Worm (Caenorhabditis elegans) whole organism, young adult: ENCODE data around the gene R04B3.2.

Experiments
- F22D6.2 ChIP-seq: sonication (generic microtip); optimal IDR thresholded peaks from 2 replicates; lab custom pipeline; 2016; ENCODE audit warnings: mild to moderate bottlenecking, missing genetic modification characterization, missing compliant biosample characterization
- ccch-3 ChIP-seq: fragments of 200-800 bp; sonication (Bioruptor generic); optimal IDR thresholded peaks from 2 replicates; lab custom pipeline; 2018; ENCODE audit warnings: mild to moderate bottlenecking, missing genetic modification characterization, missing compliant biosample characterization
- hlh-26 ChIP-seq: fragments of 200-800 bp; sonication (Bioruptor generic); conservative IDR thresholded peaks from 2 replicates; pipeline ENCODE4 v1.3.6; 2022; ENCODE audit warnings: missing genetic modification reagents, missing genetic modification characterization, missing compliant biosample characterization
- lsy-27 ChIP-seq: sonication (generic microtip); optimal IDR thresholded peaks from 2 replicates; lab custom pipeline; 2017; ENCODE audit warnings: missing genetic modification characterization, mild to moderate bottlenecking, missing compliant biosample characterization, antibody characterized with exemption, missing genotype, borderline replicate concordance; ENCODE audit not compliant: insufficient read depth
- madf-6 ChIP-seq: fragments of 200-800 bp; sonication (Bioruptor generic); IDR thresholded peaks from 2 replicates; pipeline ENCODE4 v1.3.6; 2022; ENCODE audit warnings: missing genetic modification reagents, missing genetic modification characterization, missing compliant biosample characterization
- mel-28 ChIP-seq: sonication (generic microtip); optimal IDR thresholded peaks from 2 replicates; lab custom pipeline; 2016; ENCODE audit warnings: borderline replicate concordance, mild to moderate bottlenecking, missing genetic modification characterization, missing compliant biosample characterization
- mxl-1 ChIP-seq: sonication (generic microtip); optimal IDR thresholded peaks from 2 replicates; lab custom pipeline; 2016; ENCODE audit warnings: missing genetic modification characterization, missing compliant biosample characterization
- nfya-2 ChIP-seq: fragments of 200-800 bp; sonication (Bioruptor generic); IDR thresholded peaks from 2 replicates; pipeline ENCODE4 v1.3.6; 2022; ENCODE audit warnings: missing genetic modification reagents, missing genetic modification characterization, missing compliant biosample characterization
- nhr-27 ChIP-seq: fragments of 200-800 bp; sonication (Bioruptor generic); optimal IDR thresholded peaks from 2 replicates; lab custom pipeline; 2018; ENCODE audit warnings: mild to moderate bottlenecking, missing genetic modification characterization, moderate library complexity, missing compliant biosample characterization
- rpc-1 ChIP-seq, 2 experiments: fragments of 150-350 bp in 1 of 2; sonication (generic microtip) in 1 of 2; optimal IDR thresholded peaks; 2 replicates each; lab custom pipeline; 2014 to 2018; ENCODE audit warnings: missing biosample characterization in 1 of 2, missing genetic modification characterization in 1 of 2, missing genetic modification reagents in 1 of 2, missing genotype in 1 of 2
- sea-2 ChIP-seq: fragments of 200-800 bp; sonication (Bioruptor generic); IDR thresholded peaks from 2 replicates; pipeline ENCODE4 v1.3.6; 2022; ENCODE audit warnings: missing genetic modification characterization, missing compliant biosample characterization
- tbx-9 ChIP-seq: sonication (generic microtip); optimal IDR thresholded peaks from 2 replicates; lab custom pipeline; 2016; ENCODE audit warnings: borderline replicate concordance, missing genetic modification characterization, inconsistent platforms, missing compliant biosample characterization

DNA sequence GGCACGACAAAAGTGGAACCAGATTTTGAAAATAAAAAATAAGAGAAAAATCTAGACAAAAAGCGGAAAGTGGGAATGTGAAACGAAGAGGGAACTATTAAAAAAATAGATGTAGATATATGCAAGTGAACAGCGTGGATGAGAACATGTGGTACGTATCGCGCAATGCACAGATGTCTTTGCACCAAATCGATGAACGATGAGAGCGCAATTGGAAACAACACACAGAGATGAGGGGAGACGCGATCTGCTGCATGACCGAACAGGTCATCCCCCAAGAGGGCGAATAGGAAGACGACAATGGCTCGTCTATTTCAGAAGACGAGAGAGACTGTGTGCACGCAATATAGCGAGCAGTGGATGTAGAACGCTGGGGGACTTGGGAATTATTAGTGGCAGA, 20.8 kb downstream of the R04B3.2 start:
- no peak for TF ChIP-seq sea-2
- no peak for TF ChIP-seq tbx-9 (tag; lab: Kevin White, UChicago)
- no peak for TF ChIP-seq nhr-27
- TF ChIP-seq rpc-1 (optimal IDR thresholded peaks at IDR 0.05; lab: Kevin White, UChicago), result no peak
- TF ChIP-seq rpc-1 (tag; optimal IDR thresholded peaks at IDR 0.05; lab: Kevin White, UChicago), result no peak
- TF ChIP-seq mel-28 (tag; lab: Kevin White, UChicago), result no peak
- no peak for TF ChIP-seq mxl-1 (tag; lab: Kevin White, UChicago)
- no peak for TF ChIP-seq hlh-26 (GFP tag; lab: Robert Waterston, UW)
- TF ChIP-seq F22D6.2 (tag; lab: Kevin White, UChicago), result no peak
- TF ChIP-seq ccch-3, result no peak
- no peak for TF ChIP-seq lsy-27 (tag; lab: Kevin White, UChicago)
- TF ChIP-seq madf-6 (GFP tag; lab: Robert Waterston, UW), result no peak
- TF ChIP-seq nfya-2 (GFP tag; lab: Robert Waterston, UW), result no peak
